Fruit fly (Drosophila melanogaster) whole organism, embryonic: ENCODE results near the gene Vps2.

Experiments used
- BEAF-32 ChIP-seq: fragments of 200-800 bp; sonication (Bioruptor generic); optimal IDR thresholded peaks from 3 replicates; lab custom pipeline; 2017; ENCODE audit warnings: missing biosample characterization, missing genetic modification characterization, mild to moderate bottlenecking, moderate library complexity, missing genetic modification reagents
- CG1024 ChIP-seq: fragments of 200-800 bp; sonication (Bioruptor generic); IDR thresholded peaks from 2 replicates; pipeline ENCODE4 v1.3.6; 2022; ENCODE audit warnings: missing biosample characterization, missing genetic modification characterization
- CG12942 ChIP-seq: fragments of 200-800 bp; sonication (Bioruptor generic); optimal IDR thresholded peaks from 3 replicates; lab custom pipeline; 2016; ENCODE audit warnings: missing biosample characterization, missing genetic modification characterization
- CG15479 ChIP-seq: fragments of 200-800 bp; sonication (Bioruptor generic); optimal IDR thresholded peaks from 3 replicates; lab custom pipeline; 2019; ENCODE audit warnings: missing biosample characterization, mild to moderate bottlenecking, missing genetic modification characterization, moderate library complexity
- CG18619 ChIP-seq: fragments of 200-800 bp; sonication (Bioruptor generic); optimal IDR thresholded peaks from 3 replicates; lab custom pipeline; 2017; ENCODE audit warnings: missing biosample characterization, mild to moderate bottlenecking, missing genetic modification characterization
- CG2712 ChIP-seq: fragments of 200-800 bp; optimal IDR thresholded peaks from 3 replicates; lab custom pipeline; 2019; ENCODE audit warnings: missing biosample characterization, mild to moderate bottlenecking, missing genetic modification characterization, moderate library complexity
- CG3281 ChIP-seq: fragments of 200-800 bp; sonication (Bioruptor generic); optimal IDR thresholded peaks from 3 replicates; lab custom pipeline; 2017; ENCODE audit warnings: missing biosample characterization, mild to moderate bottlenecking, missing genetic modification characterization
- CG33557 ChIP-seq: fragments of 200-800 bp; sonication (Bioruptor generic); optimal IDR thresholded peaks from 2 replicates; lab custom pipeline; 2019; ENCODE audit warnings: missing biosample characterization, mild to moderate bottlenecking, missing genetic modification characterization, moderate library complexity
- CG3838 ChIP-seq: fragments of 200-800 bp; sonication (Bioruptor generic); optimal IDR thresholded peaks from 3 replicates; lab custom pipeline; 2016; ENCODE audit warnings: missing biosample characterization, missing genetic modification characterization
- CG4617 ChIP-seq: fragments of 200-800 bp; sonication (Bioruptor generic); optimal IDR thresholded peaks from 3 replicates; lab custom pipeline; 2016; ENCODE audit warnings: missing biosample characterization, missing genetic modification characterization, borderline replicate concordance
- CG4854 ChIP-seq: fragments of 200-800 bp; sonication (Bioruptor generic); optimal IDR thresholded peaks from 2 replicates; lab custom pipeline; 2016; ENCODE audit warnings: missing biosample characterization, missing genetic modification characterization, inconsistent platforms
- CG6813 ChIP-seq: fragments of 200-800 bp; sonication (Bioruptor generic); optimal IDR thresholded peaks from 2 replicates; lab custom pipeline; 2017; ENCODE audit warnings: missing biosample characterization, missing genetic modification characterization, mild to moderate bottlenecking, moderate library complexity, missing genetic modification reagents
- CG6854 ChIP-seq: fragments of 200-800 bp; sonication (Bioruptor generic); optimal IDR thresholded peaks from 3 replicates; lab custom pipeline; 2017; ENCODE audit warnings: missing biosample characterization, mild to moderate bottlenecking, missing genetic modification characterization
- CG8281 ChIP-seq: fragments of 200-800 bp; sonication (Bioruptor generic); optimal IDR thresholded peaks from 2 replicates; lab custom pipeline; 2018; ENCODE audit warnings: missing biosample characterization, mild to moderate bottlenecking, missing genetic modification characterization, moderate library complexity
- CG8359 ChIP-seq: fragments of 200-800 bp; sonication (Bioruptor generic); optimal IDR thresholded peaks from 2 replicates; lab custom pipeline; 2017; ENCODE audit warnings: missing biosample characterization, mild to moderate bottlenecking, missing genetic modification characterization, borderline replicate concordance
- CG9215 ChIP-seq: fragments of 200-800 bp; sonication (Bioruptor generic); IDR thresholded peaks from 2 replicates; pipeline ENCODE4 v1.3.6; 2022; ENCODE audit warnings: missing biosample characterization, missing genetic modification characterization
- CG9609 ChIP-seq: fragments of 200-800 bp; sonication (Bioruptor generic); optimal IDR thresholded peaks from 3 replicates; lab custom pipeline; 2016; ENCODE audit warnings: missing biosample characterization, missing genetic modification characterization
- CoRest ChIP-seq: fragments of 200-800 bp; sonication (Bioruptor generic); optimal IDR thresholded peaks from 3 replicates; lab custom pipeline; 2018; ENCODE audit warnings: missing biosample characterization, mild to moderate bottlenecking, missing genetic modification characterization, moderate library complexity
- Deaf1 ChIP-seq: fragments of 200-800 bp; optimal IDR thresholded peaks from 3 replicates; lab custom pipeline; 2019; ENCODE audit warnings: missing biosample characterization, mild to moderate bottlenecking, missing genetic modification characterization, moderate library complexity
- Hey ChIP-seq: fragments of 200-800 bp; sonication (Bioruptor generic); optimal IDR thresholded peaks from 3 replicates; lab custom pipeline; 2018; ENCODE audit warnings: missing biosample characterization, mild to moderate bottlenecking, missing genetic modification characterization
- Jarid2 ChIP-seq: fragments of 200-800 bp; sonication (Bioruptor generic); optimal IDR thresholded peaks from 3 replicates; lab custom pipeline; 2017; ENCODE audit warnings: mild to moderate bottlenecking, missing biosample characterization, missing genetic modification reagents, missing genetic modification characterization
- MBD-R2 ChIP-seq: fragments of 200-800 bp; sonication (Bioruptor generic); IDR thresholded peaks from 2 replicates; pipeline ENCODE4 v1.3.6; 2022; ENCODE audit warnings: missing biosample characterization, missing genetic modification characterization
- Mrtf ChIP-seq: fragments of 200-800 bp; sonication (Bioruptor generic); IDR thresholded peaks from 3 replicates; pipeline ENCODE4 v1.3.6; 2022; ENCODE audit warnings: missing biosample characterization, missing genetic modification characterization
- NC2β ChIP-seq: fragments of 200-800 bp; sonication (Bioruptor generic); optimal IDR thresholded peaks from 2 replicates; lab custom pipeline; 2016; ENCODE audit warnings: missing biosample characterization, missing genetic modification characterization
- Stat92E ChIP-seq, 3 experiments: fragments of >200 bp in 2 of 3; fragments of 200-800 bp in 1 of 3; sonication (Bioruptor generic) in 1 of 3; optimal IDR thresholded peaks; 2 replicates each; lab custom pipeline; 2017 to 2019; ENCODE audit warnings: missing biosample characterization in 3 of 3, missing genetic modification characterization in 3 of 3, mild to moderate bottlenecking in 1 of 3, moderate library complexity in 1 of 3
- Tbp ChIP-seq: fragments of >200 bp; optimal IDR thresholded peaks from 2 replicates; lab custom pipeline; 2018; ENCODE audit warnings: missing biosample characterization, missing genetic modification characterization
- Trl ChIP-seq, 3 experiments: fragments of >200 bp in 2 of 3; fragments of 200-800 bp in 1 of 3; sonication (Bioruptor generic) in 1 of 3; optimal IDR thresholded peaks; 2 replicates in 1 of 3; 3 replicates in 2 of 3; lab custom pipeline; 2016 to 2017; ENCODE audit warnings: missing biosample characterization in 1 of 3, missing genetic modification characterization in 1 of 3
- Xrp1 ChIP-seq: fragments of 200-800 bp; sonication (Bioruptor generic); IDR thresholded peaks from 2 replicates; pipeline ENCODE4 v1.3.6; 2022; ENCODE audit warnings: missing biosample characterization, missing genetic modification characterization
- dan ChIP-seq: fragments of 200-800 bp; sonication (Bioruptor generic); IDR thresholded peaks from 2 replicates; pipeline ENCODE4 v1.3.6; 2022; ENCODE audit warnings: missing biosample characterization, missing genetic modification characterization
- exex ChIP-seq: fragments of 200-800 bp; sonication (Bioruptor generic); optimal IDR thresholded peaks from 4 replicates; lab custom pipeline; 2018; ENCODE audit warnings: missing biosample characterization, mild to moderate bottlenecking, missing genetic modification characterization, moderate library complexity
- fru ChIP-seq: fragments of >200 bp; optimal IDR thresholded peaks from 2 replicates; lab custom pipeline; 2017
- gfzf ChIP-seq: fragments of 200-800 bp; sonication (Bioruptor generic); optimal IDR thresholded peaks from 2 replicates; lab custom pipeline; 2016; ENCODE audit warnings: missing biosample characterization, mild to moderate bottlenecking, missing genetic modification characterization, moderate library complexity
- ham ChIP-seq: fragments of 200-800 bp; sonication (Bioruptor generic); IDR thresholded peaks from 2 replicates; pipeline ENCODE4 v1.3.6; 2022; ENCODE audit warnings: missing biosample characterization, missing genetic modification characterization
- hkb ChIP-seq, 2 experiments: fragments of 200-800 bp in 1 of 2; fragments of >200 bp in 1 of 2; sonication (Bioruptor generic) in 1 of 2; IDR thresholded peaks in 1 of 2; optimal IDR thresholded peaks in 1 of 2; 2 replicates each; pipeline versions ENCODE4 v1.3.6 to Lab custom; 2017 to 2022; ENCODE audit warnings: missing biosample characterization in 1 of 2, missing genetic modification characterization in 1 of 2
- insv ChIP-seq, 2 experiments: fragments of 200-800 bp; sonication (Bioruptor generic); optimal IDR thresholded peaks; 3 replicates each; lab custom pipeline; 2016 to 2018; ENCODE audit warnings: missing biosample characterization in 2 of 2, missing genetic modification characterization in 2 of 2
- jigr1 ChIP-seq: fragments of 200-800 bp; sonication (Bioruptor generic); IDR thresholded peaks from 3 replicates; pipeline ENCODE4 v1.3.6; 2022; ENCODE audit warnings: missing biosample characterization, missing genetic modification characterization
- lab ChIP-seq: fragments of 200-800 bp; sonication (Bioruptor generic); optimal IDR thresholded peaks from 3 replicates; lab custom pipeline; 2017; ENCODE audit warnings: missing biosample characterization, missing genetic modification characterization, mild to moderate bottlenecking, moderate library complexity, missing genetic modification reagents
- lola ChIP-seq, 3 experiments: fragments of >200 bp in 2 of 3; fragments of 200-800 bp in 1 of 3; sonication (Bioruptor generic) in 1 of 3; optimal IDR thresholded peaks; 2 replicates each; lab custom pipeline; 2017 to 2019; ENCODE audit warnings: missing biosample characterization in 3 of 3, missing genetic modification characterization in 3 of 3, mild to moderate bottlenecking in 1 of 3, moderate library complexity in 1 of 3
- mld ChIP-seq: fragments of 200-800 bp; sonication (Bioruptor generic); IDR thresholded peaks from 3 replicates; pipeline ENCODE4 v1.3.6; 2022; ENCODE audit warnings: missing biosample characterization, missing genetic modification characterization; ENCODE audit not compliant: partially characterized antibody
- pfk ChIP-seq: fragments of 200-800 bp; sonication (Bioruptor generic); optimal IDR thresholded peaks from 2 replicates; lab custom pipeline; 2018; ENCODE audit warnings: missing biosample characterization, mild to moderate bottlenecking, missing genetic modification characterization, moderate library complexity
- pnt ChIP-seq: fragments of 200-800 bp; sonication (Bioruptor generic); optimal IDR thresholded peaks from 3 replicates; lab custom pipeline; 2016; ENCODE audit warnings: missing biosample characterization, missing genetic modification characterization
- pros ChIP-seq: fragments of 200-800 bp; sonication (Bioruptor generic); optimal IDR thresholded peaks from 3 replicates; lab custom pipeline; 2019; ENCODE audit warnings: missing biosample characterization, mild to moderate bottlenecking, missing genetic modification characterization, moderate library complexity
- pzg ChIP-seq: fragments of 200-800 bp; sonication (Bioruptor generic); optimal IDR thresholded peaks from 3 replicates; lab custom pipeline; 2018; ENCODE audit warnings: missing biosample characterization, mild to moderate bottlenecking, missing genetic modification characterization, moderate library complexity
- ranshi ChIP-seq: fragments of 200-800 bp; sonication (Bioruptor generic); IDR thresholded peaks from 2 replicates; pipeline ENCODE4 v1.3.6; 2022; ENCODE audit warnings: missing biosample characterization, missing genetic modification characterization
- repo ChIP-seq: fragments of 200-800 bp; sonication (Bioruptor generic); optimal IDR thresholded peaks from 2 replicates; lab custom pipeline; 2016; ENCODE audit warnings: missing biosample characterization, missing genetic modification characterization
- slbo ChIP-seq: fragments of 200-800 bp; sonication (Bioruptor generic); IDR thresholded peaks from 2 replicates; pipeline ENCODE4 v1.3.6; 2022; ENCODE audit warnings: missing biosample characterization, missing genetic modification characterization
- slp2 ChIP-seq: fragments of 200-800 bp; sonication (Bioruptor generic); optimal IDR thresholded peaks from 2 replicates; lab custom pipeline; 2016; ENCODE audit warnings: missing biosample characterization, missing genetic modification characterization
- stwl ChIP-seq: fragments of 200-800 bp; sonication (Bioruptor generic); optimal IDR thresholded peaks from 3 replicates; lab custom pipeline; 2018; ENCODE audit warnings: missing biosample characterization, mild to moderate bottlenecking, missing genetic modification characterization, moderate library complexity
- ttk ChIP-seq: fragments of 200-800 bp; sonication (Bioruptor generic); IDR thresholded peaks from 2 replicates; pipeline ENCODE4 v2.1.2; 2022; ENCODE audit warnings: missing biosample characterization, missing genetic modification characterization
- zfh2 ChIP-seq: fragments of 200-800 bp; sonication (Bioruptor generic); optimal IDR thresholded peaks from 2 replicates; lab custom pipeline; 2016; ENCODE audit warnings: missing biosample characterization, missing genetic modification characterization

Vps2 gene

dm6 chr3R:26030562-26030961 lies 22.1 kb upstream of the Vps2 start (continued):
- TF ChIP-seq CG2712 (no peak), MBD-R2 (GFP tag; lab: Robert Waterston, UW) (no peak), gfzf (GFP tag; lab: Kevin White, UChicago) (no peak), zfh2 (no peak), CG1024 (GFP tag; lab: Robert Waterston, UW) (no peak), lola (GFP tag; optimal IDR thresholded peaks at IDR 0.05; lab: Kevin White, UChicago) (no peak), mld (GFP tag; lab: Robert Waterston, UW) (no peak), pzg (GFP tag; lab: Kevin White, UChicago) (no peak), CoRest (no peak), CG15479 (GFP tag; lab: Kevin White, UChicago) (peak; percentile 93), NC2β (GFP tag; lab: Kevin White, UChicago) (no peak), Deaf1 (tag; lab: Kevin White, UChicago) (peak; percentile 37), insv (GFP tag; optimal IDR thresholded peaks at IDR 0.05; lab: Kevin White, UChicago) (no peak), exex (no peak), fru (lab: Kevin White, UChicago) (peak; percentile 63), Jarid2 (GFP tag; lab: Kevin White, UChicago) (no peak), slbo (GFP tag; lab: Robert Waterston, UW) (no peak), CG9609 (no peak), ranshi (no peak), Tbp (GFP tag; lab: Kevin White, UChicago) (no peak), CG33557 (GFP tag; lab: Kevin White, UChicago) (no peak), jigr1 (GFP tag; lab: Robert Waterston, UW) (no peak), CG3281 (GFP tag; lab: Kevin White, UChicago) (no peak), CG8281 (tag; lab: Kevin White, UChicago) (peak; percentile 100), pnt (GFP tag; lab: Kevin White, UChicago) (no peak), Mrtf (GFP tag; lab: Robert Waterston, UW) (no peak), pros (GFP tag; lab: Kevin White, UChicago) (peak; percentile 75), stwl (tag; lab: Kevin White, UChicago) (no peak), repo (GFP tag; lab: Kevin White, UChicago) (no peak), ham (GFP tag; lab: Robert Waterston, UW) (no peak), Stat92E (GFP tag; optimal IDR thresholded peaks at IDR 0.05; lab: Kevin White, UChicago) (peak in 1 of 3 experiments; percentile 6), CG12942 (GFP tag; lab: Kevin White, UChicago) (no peak), CG3838 (GFP tag; lab: Kevin White, UChicago) (no peak), Hey (tag; lab: Kevin White, UChicago) (no peak), Trl (optimal IDR thresholded peaks at IDR 0.05; lab: Kevin White, UChicago) (no peak), Trl (GFP tag; optimal IDR thresholded peaks at IDR 0.05; lab: Kevin White, UChicago) (no peak), CG9215 (no peak), CG4854 (GFP tag; lab: Kevin White, UChicago) (no peak), CG4617 (GFP tag; lab: Kevin White, UChicago) (no peak), CG6854 (GFP tag; lab: Kevin White, UChicago) (no peak), CG6813 (GFP tag; lab: Kevin White, UChicago) (no peak), ttk (GFP tag; lab: Robert Waterston, UW) (no peak), hkb (optimal IDR thresholded peaks at IDR 0.05; lab: Kevin White, UChicago) (no peak), hkb (GFP tag; IDR thresholded peaks at IDR 0.05; lab: Robert Waterston, UW) (no peak), CG8359 (GFP tag; lab: Kevin White, UChicago) (no peak), slp2 (GFP tag; lab: Kevin White, UChicago) (no peak), Xrp1 (GFP tag; lab: Robert Waterston, UW) (peak; percentile 11; the same call in 1 of the 2 replicates), BEAF-32 (no peak), CG18619 (GFP tag; lab: Kevin White, UChicago) (no peak), pfk (GFP tag; lab: Kevin White, UChicago) (no peak), lab (GFP tag; lab: Kevin White, UChicago) (no peak), dan (GFP tag; lab: Robert Waterston, UW) (no peak)
